Fruit fly (Drosophila melanogaster) whole organism, embryonic: Measurements from ENCODE around the gene Rab3-GAP.

Experiments used
- Antp ChIP-seq: fragments of 200-800 bp; sonication (Bioruptor generic); optimal IDR thresholded peaks from 3 replicates; lab custom pipeline; 2016; ENCODE audit warnings: missing biosample characterization, missing genetic modification characterization
- CG10565 ChIP-seq: fragments of 200-800 bp; sonication (Bioruptor generic); optimal IDR thresholded peaks from 3 replicates; lab custom pipeline; 2016; ENCODE audit warnings: missing biosample characterization, mild to moderate bottlenecking, missing genetic modification characterization
- CG12236 ChIP-seq: fragments of 200-800 bp; sonication (Bioruptor generic); optimal IDR thresholded peaks from 2 replicates; lab custom pipeline; 2016; ENCODE audit warnings: missing biosample characterization, missing genetic modification characterization
- CG13287 ChIP-seq: fragments of 200-800 bp; sonication (Bioruptor generic); IDR thresholded peaks from 2 replicates; pipeline ENCODE4 v1.3.6; 2022; ENCODE audit warnings: missing biosample characterization, missing genetic modification characterization; ENCODE audit not compliant: partially characterized antibody
- CG13424 ChIP-seq: fragments of 200-800 bp; sonication (Bioruptor generic); optimal IDR thresholded peaks from 2 replicates; lab custom pipeline; 2019; ENCODE audit warnings: missing biosample characterization, mild to moderate bottlenecking, missing genetic modification characterization, moderate library complexity
- CG14014 ChIP-seq: fragments of 200-800 bp; sonication (Bioruptor generic); IDR thresholded peaks from 2 replicates; pipeline ENCODE4 v1.3.6; 2022; ENCODE audit warnings: missing biosample characterization, missing genetic modification characterization
- CG14860 ChIP-seq: fragments of 200-800 bp; sonication (Bioruptor generic); IDR thresholded peaks from 3 replicates; pipeline ENCODE4 v1.3.6; 2022; ENCODE audit warnings: missing biosample characterization, missing genetic modification characterization; ENCODE audit not compliant: partially characterized antibody
- CG17186 ChIP-seq: fragments of 200-800 bp; sonication (Bioruptor generic); optimal IDR thresholded peaks from 3 replicates; lab custom pipeline; 2017; ENCODE audit warnings: missing biosample characterization, missing genetic modification reagents, missing genetic modification characterization
- CG17912 ChIP-seq: fragments of 200-800 bp; sonication (Bioruptor generic); optimal IDR thresholded peaks from 2 replicates; lab custom pipeline; 2018; ENCODE audit warnings: missing biosample characterization, mild to moderate bottlenecking, missing genetic modification characterization
- CG1792 ChIP-seq: fragments of 200-800 bp; sonication (Bioruptor generic); optimal IDR thresholded peaks from 2 replicates; lab custom pipeline; 2016; ENCODE audit warnings: missing biosample characterization, missing genetic modification characterization
- CG30020 ChIP-seq: fragments of 200-800 bp; optimal IDR thresholded peaks from 2 replicates; lab custom pipeline; 2019; ENCODE audit warnings: missing biosample characterization, mild to moderate bottlenecking, missing genetic modification characterization, moderate library complexity
- CG32772 ChIP-seq: fragments of 200-800 bp; sonication (Bioruptor generic); IDR thresholded peaks from 2 replicates; pipeline ENCODE4 v1.3.6; 2022; ENCODE audit warnings: missing biosample characterization, missing genetic modification characterization
- CG6813 ChIP-seq: fragments of 200-800 bp; sonication (Bioruptor generic); optimal IDR thresholded peaks from 2 replicates; lab custom pipeline; 2017; ENCODE audit warnings: missing biosample characterization, missing genetic modification characterization, mild to moderate bottlenecking, moderate library complexity, missing genetic modification reagents
- CG7928 ChIP-seq: fragments of 200-800 bp; sonication (Bioruptor generic); optimal IDR thresholded peaks from 2 replicates; lab custom pipeline; 2017; ENCODE audit warnings: missing biosample characterization, mild to moderate bottlenecking, missing genetic modification characterization
- CG9215 ChIP-seq: fragments of 200-800 bp; sonication (Bioruptor generic); IDR thresholded peaks from 2 replicates; pipeline ENCODE4 v1.3.6; 2022; ENCODE audit warnings: missing biosample characterization, missing genetic modification characterization
- CG9797 ChIP-seq: fragments of 200-800 bp; sonication (Bioruptor generic); optimal IDR thresholded peaks from 3 replicates; lab custom pipeline; 2018; ENCODE audit warnings: missing biosample characterization, mild to moderate bottlenecking, missing genetic modification characterization
- CG9817 ChIP-seq: fragments of 200-800 bp; sonication (Bioruptor generic); optimal IDR thresholded peaks from 2 replicates; lab custom pipeline; 2018; ENCODE audit warnings: missing biosample characterization, mild to moderate bottlenecking, missing genetic modification characterization, moderate library complexity
- CG9876 ChIP-seq: fragments of 200-800 bp; sonication (Bioruptor generic); optimal IDR thresholded peaks from 2 replicates; lab custom pipeline; 2016; ENCODE audit warnings: missing biosample characterization, missing genetic modification characterization
- Elba2 ChIP-seq: fragments of 200-800 bp; sonication (Bioruptor generic); optimal IDR thresholded peaks from 3 replicates; lab custom pipeline; 2016; ENCODE audit warnings: missing biosample characterization, missing genetic modification characterization
- Fer1 ChIP-seq: fragments of 200-800 bp; sonication (Bioruptor generic); optimal IDR thresholded peaks from 2 replicates; lab custom pipeline; 2017; ENCODE audit warnings: missing biosample characterization, mild to moderate bottlenecking, missing genetic modification characterization
- Gsc ChIP-seq: fragments of 200-800 bp; sonication (Bioruptor generic); IDR thresholded peaks from 2 replicates; pipeline ENCODE4 v1.3.6; 2022; ENCODE audit warnings: missing biosample characterization, missing genetic modification characterization
- Hr3 ChIP-seq: fragments of 200-800 bp; sonication (Bioruptor generic); optimal IDR thresholded peaks from 3 replicates; lab custom pipeline; 2016; ENCODE audit warnings: missing biosample characterization, missing genetic modification characterization
- Jarid2 ChIP-seq: fragments of 200-800 bp; sonication (Bioruptor generic); optimal IDR thresholded peaks from 3 replicates; lab custom pipeline; 2017; ENCODE audit warnings: mild to moderate bottlenecking, missing biosample characterization, missing genetic modification reagents, missing genetic modification characterization
- MESR4 ChIP-seq: fragments of 200-800 bp; sonication (Bioruptor generic); optimal IDR thresholded peaks from 2 replicates; lab custom pipeline; 2018; ENCODE audit warnings: missing biosample characterization, mild to moderate bottlenecking, missing genetic modification characterization, moderate library complexity
- Max ChIP-seq: fragments of 200-800 bp; sonication (Bioruptor generic); optimal IDR thresholded peaks from 2 replicates; lab custom pipeline; 2016; ENCODE audit warnings: missing biosample characterization, mild to moderate bottlenecking, missing genetic modification characterization
- Neu2 ChIP-seq: fragments of 200-800 bp; sonication (Bioruptor generic); optimal IDR thresholded peaks from 3 replicates; lab custom pipeline; 2016; ENCODE audit warnings: missing biosample characterization, missing genetic modification characterization, borderline replicate concordance
- Nf-YB ChIP-seq: fragments of 200-800 bp; sonication (Bioruptor generic); optimal IDR thresholded peaks from 3 replicates; lab custom pipeline; 2019; ENCODE audit warnings: missing biosample characterization, mild to moderate bottlenecking, missing genetic modification characterization, moderate library complexity
- NfI ChIP-seq: fragments of 200-800 bp; sonication (Bioruptor generic); optimal IDR thresholded peaks from 3 replicates; lab custom pipeline; 2018; ENCODE audit warnings: missing biosample characterization, mild to moderate bottlenecking, missing genetic modification characterization, moderate library complexity
- Side ChIP-seq: fragments of 200-800 bp; sonication (Bioruptor generic); optimal IDR thresholded peaks from 2 replicates; lab custom pipeline; 2016; ENCODE audit warnings: missing biosample characterization, missing genetic modification characterization
- Xrp1 ChIP-seq: fragments of 200-800 bp; sonication (Bioruptor generic); IDR thresholded peaks from 2 replicates; pipeline ENCODE4 v1.3.6; 2022; ENCODE audit warnings: missing biosample characterization, missing genetic modification characterization
- ash1 ChIP-seq: fragments of 200-800 bp; sonication (Bioruptor generic); optimal IDR thresholded peaks from 2 replicates; lab custom pipeline; 2018; ENCODE audit warnings: missing biosample characterization, mild to moderate bottlenecking, missing genetic modification characterization
- chn ChIP-seq: fragments of 200-800 bp; sonication (Bioruptor generic); optimal IDR thresholded peaks from 2 replicates; lab custom pipeline; 2016; ENCODE audit warnings: missing biosample characterization, missing genetic modification characterization
- da ChIP-seq: fragments of 200-800 bp; sonication (Bioruptor generic); optimal IDR thresholded peaks from 2 replicates; lab custom pipeline; 2016; ENCODE audit warnings: missing biosample characterization, missing genetic modification characterization
- exex ChIP-seq: fragments of 200-800 bp; sonication (Bioruptor generic); optimal IDR thresholded peaks from 4 replicates; lab custom pipeline; 2018; ENCODE audit warnings: missing biosample characterization, mild to moderate bottlenecking, missing genetic modification characterization, moderate library complexity
- ftz-f1 ChIP-seq: fragments of 200-800 bp; sonication (Bioruptor generic); optimal IDR thresholded peaks from 2 replicates; lab custom pipeline; 2016; ENCODE audit warnings: missing biosample characterization, missing genetic modification characterization
- ham ChIP-seq: fragments of 200-800 bp; sonication (Bioruptor generic); IDR thresholded peaks from 2 replicates; pipeline ENCODE4 v1.3.6; 2022; ENCODE audit warnings: missing biosample characterization, missing genetic modification characterization
- hbn ChIP-seq: fragments of 200-800 bp; sonication (Bioruptor generic); IDR thresholded peaks from 2 replicates; pipeline ENCODE4 v1.3.6; 2022; ENCODE audit warnings: missing biosample characterization, missing genetic modification characterization; ENCODE audit not compliant: partially characterized antibody
- hth ChIP-seq: fragments of >200 bp; optimal IDR thresholded peaks from 2 replicates; lab custom pipeline; 2017; ENCODE audit warnings: inconsistent platforms
- lmd ChIP-seq: fragments of 200-800 bp; sonication (Bioruptor generic); IDR thresholded peaks from 2 replicates; pipeline ENCODE4 v1.3.6; 2022; ENCODE audit warnings: missing biosample characterization, missing genetic modification characterization
- luna ChIP-seq: fragments of 200-800 bp; sonication (Bioruptor generic); optimal IDR thresholded peaks from 2 replicates; lab custom pipeline; 2016; ENCODE audit warnings: missing biosample characterization, missing genetic modification characterization
- prd ChIP-seq, 3 experiments: fragments of >200 bp in 2 of 3; fragments of 200-800 bp in 1 of 3; sonication (Bioruptor generic) in 1 of 3; optimal IDR thresholded peaks in 2 of 3; IDR thresholded peaks in 1 of 3; 2 replicates in 2 of 3; 3 replicates in 1 of 3; pipeline versions ENCODE4 v1.3.6 to Lab custom; 2017 to 2022; ENCODE audit warnings: missing biosample characterization in 1 of 3, missing genetic modification characterization in 1 of 3
- pros ChIP-seq: fragments of 200-800 bp; sonication (Bioruptor generic); optimal IDR thresholded peaks from 3 replicates; lab custom pipeline; 2019; ENCODE audit warnings: missing biosample characterization, mild to moderate bottlenecking, missing genetic modification characterization, moderate library complexity
- rib ChIP-seq: fragments of 200-800 bp; sonication (Bioruptor generic); IDR thresholded peaks from 2 replicates; pipeline ENCODE4 v1.3.6; 2022; ENCODE audit warnings: missing biosample characterization, missing genetic modification characterization
- sc ChIP-seq, 3 experiments: fragments of >200 bp in 2 of 3; fragments of 200-800 bp in 1 of 3; sonication (Bioruptor generic) in 1 of 3; optimal IDR thresholded peaks; 2 replicates in 2 of 3; 3 replicates in 1 of 3; lab custom pipeline; 2017; ENCODE audit warnings: mild to moderate bottlenecking in 1 of 3, missing biosample characterization in 1 of 3, missing genetic modification characterization in 1 of 3, missing genetic modification reagents in 1 of 3
- sisA ChIP-seq: fragments of 200-800 bp; sonication (Bioruptor generic); IDR thresholded peaks from 2 replicates; pipeline ENCODE4 v1.3.6; 2022; ENCODE audit warnings: missing biosample characterization, missing genetic modification characterization
- tna ChIP-seq: fragments of 200-800 bp; sonication (Bioruptor generic); IDR thresholded peaks from 2 replicates; pipeline ENCODE4 v1.3.6; 2022; ENCODE audit warnings: missing biosample characterization, missing genetic modification characterization; ENCODE audit not compliant: partially characterized antibody
- ttk ChIP-seq: fragments of 200-800 bp; sonication (Bioruptor generic); IDR thresholded peaks from 2 replicates; pipeline ENCODE4 v2.1.2; 2022; ENCODE audit warnings: missing biosample characterization, missing genetic modification characterization
- vfl ChIP-seq: fragments of 200-800 bp; sonication (Bioruptor generic); optimal IDR thresholded peaks from 2 replicates; lab custom pipeline; 2016; ENCODE audit warnings: missing biosample characterization, missing genetic modification characterization
- wor ChIP-seq: fragments of 200-800 bp; sonication (Bioruptor generic); IDR thresholded peaks from 2 replicates; pipeline ENCODE4 v1.3.6; 2022; ENCODE audit warnings: missing biosample characterization, missing genetic modification characterization
- yki ChIP-seq: fragments of >200 bp; optimal IDR thresholded peaks from 3 replicates; lab custom pipeline; 2018
- zf30C ChIP-seq: fragments of 200-800 bp; sonication (Bioruptor generic); optimal IDR thresholded peaks from 3 replicates; lab custom pipeline; 2018; ENCODE audit warnings: missing biosample characterization, mild to moderate bottlenecking, missing genetic modification characterization

Gene Rab3-GAP

DNA sequence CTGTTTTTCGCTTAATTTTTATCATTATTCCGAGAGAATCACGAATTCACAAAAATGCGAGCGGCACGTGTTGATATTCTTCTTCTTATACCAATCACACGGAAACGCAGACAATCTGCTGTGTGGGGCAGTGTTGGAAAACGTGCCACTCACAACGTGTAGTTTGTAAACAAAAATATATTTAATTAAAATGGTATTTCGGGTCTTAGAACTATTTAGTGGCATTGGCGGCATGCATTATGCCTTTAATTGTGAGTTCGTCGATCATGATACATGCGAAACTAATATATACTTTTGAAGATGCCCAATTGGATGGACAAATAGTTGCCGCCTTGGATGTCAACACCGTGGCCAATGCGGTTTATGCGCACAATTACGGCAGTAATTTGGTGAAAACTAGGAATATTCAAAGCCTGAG is 33.4 kb upstream of the Rab3-GAP start, which contains the start of the genes CG6712 and Mt2 (continued):
- TF ChIP-seq Jarid2 (GFP tag; lab: Kevin White, UChicago) (no peak), CG1792 (GFP tag; lab: Kevin White, UChicago) (no peak), exex (tag; lab: Kevin White, UChicago) (no peak), wor (GFP tag; lab: Robert Waterston, UW) (no peak), CG14860 (GFP tag; lab: Robert Waterston, UW) (no peak), Hr3 (no peak), CG6813 (GFP tag; lab: Kevin White, UChicago) (no peak), Nf-YB (GFP tag; lab: Kevin White, UChicago) (no peak), ham (no peak), CG9876 (GFP tag; lab: Kevin White, UChicago) (no peak), Fer1 (GFP tag; lab: Kevin White, UChicago) (no peak), prd (optimal IDR thresholded peaks at IDR 0.05; lab: Kevin White, UChicago) (no peak), prd (GFP tag; IDR thresholded peaks at IDR 0.05; lab: Robert Waterston, UW) (peak; percentile 50), zf30C (no peak), vfl (GFP tag; lab: Kevin White, UChicago) (no peak), MESR4 (peak; percentile 71), CG32772 (GFP tag; lab: Robert Waterston, UW) (no peak), hbn (GFP tag; lab: Robert Waterston, UW) (no peak), luna (GFP tag; lab: Kevin White, UChicago) (no peak), CG17912 (GFP tag; lab: Kevin White, UChicago) (no peak), Neu2 (GFP tag; lab: Kevin White, UChicago) (no peak), Side (GFP tag; lab: Kevin White, UChicago) (no peak), NfI (GFP tag; lab: Kevin White, UChicago) (peak; percentile 17), sisA (no peak), ftz-f1 (GFP tag; lab: Kevin White, UChicago) (no peak), CG9797 (peak; percentile 10), ttk (GFP tag; lab: Robert Waterston, UW) (no peak), yki (lab: Kevin White, UChicago) (no peak), sc (optimal IDR thresholded peaks at IDR 0.05; lab: Kevin White, UChicago) (no peak), sc (GFP tag; optimal IDR thresholded peaks at IDR 0.05; lab: Kevin White, UChicago) (no peak), Elba2 (GFP tag; lab: Kevin White, UChicago) (peak; percentile 53), hth (lab: Kevin White, UChicago) (no peak), lmd (GFP tag; lab: Robert Waterston, UW) (no peak; the same call in 1 of the 2 replicates), tna (GFP tag; lab: Robert Waterston, UW) (no peak), da (no peak), Xrp1 (GFP tag; lab: Robert Waterston, UW) (no peak), CG9817 (tag; lab: Kevin White, UChicago) (no peak), Max (GFP tag; lab: Kevin White, UChicago) (peak; percentile 93), CG9215 (GFP tag; lab: Robert Waterston, UW) (no peak), CG14014 (GFP tag; lab: Robert Waterston, UW) (no peak), Antp (GFP tag; lab: Kevin White, UChicago) (no peak), ash1 (GFP tag; lab: Kevin White, UChicago) (no peak), rib (GFP tag; lab: Robert Waterston, UW) (peak; percentile 38; the same call in 1 of the 2 replicates), CG7928 (no peak), Gsc (GFP tag; lab: Robert Waterston, UW) (no peak), CG17186 (GFP tag; lab: Kevin White, UChicago) (no peak), CG13424 (tag; lab: Kevin White, UChicago) (no peak), CG13287 (GFP tag; lab: Robert Waterston, UW) (no peak; the same call in 1 of the 2 replicates), CG12236 (no peak), pros (GFP tag; lab: Kevin White, UChicago) (no peak), CG10565 (no peak), chn (GFP tag; lab: Kevin White, UChicago) (no peak), CG30020 (tag; lab: Kevin White, UChicago) (no peak)
